Fruit fly (Drosophila melanogaster) whole organism, embryonic: Measurements from ENCODE around the gene CG43815.

Source experiments
- ATbp ChIP-seq: fragments of 200-800 bp; sonication (Bioruptor generic); optimal IDR thresholded peaks from 2 replicates; lab custom pipeline; 2017; ENCODE audit warnings: missing biosample characterization, mild to moderate bottlenecking, missing genetic modification characterization, missing genetic modification reagents
- Abd-B ChIP-seq: fragments of 200-800 bp; sonication (Bioruptor generic); optimal IDR thresholded peaks from 2 replicates; lab custom pipeline; 2018; ENCODE audit warnings: missing biosample characterization, mild to moderate bottlenecking, missing genetic modification characterization, moderate library complexity
- Adf1 ChIP-seq: fragments of 200-800 bp; sonication (Bioruptor generic); IDR thresholded peaks from 2 replicates; pipeline ENCODE4 v1.3.6; 2022; ENCODE audit warnings: missing biosample characterization, missing genetic modification characterization
- Asciz ChIP-seq: fragments of 200-800 bp; sonication (Bioruptor generic); optimal IDR thresholded peaks from 2 replicates; lab custom pipeline; 2017; ENCODE audit warnings: missing biosample characterization, mild to moderate bottlenecking, missing genetic modification characterization, missing genetic modification reagents
- CG10321 ChIP-seq: fragments of 200-800 bp; sonication (Bioruptor generic); IDR thresholded peaks from 2 replicates; pipeline ENCODE4 v1.3.6; 2022; ENCODE audit warnings: missing biosample characterization, missing genetic modification characterization
- CG11247 ChIP-seq: fragments of 200-800 bp; sonication (Bioruptor generic); IDR thresholded peaks from 2 replicates; pipeline ENCODE4 v1.3.6; 2022; ENCODE audit warnings: missing biosample characterization, missing genetic modification characterization
- CG11695 ChIP-seq: fragments of 200-800 bp; sonication (Bioruptor generic); IDR thresholded peaks from 3 replicates; pipeline ENCODE4 v1.3.6; 2022; ENCODE audit warnings: missing biosample characterization, missing genetic modification characterization
- CG13624 ChIP-seq: fragments of 200-800 bp; sonication (Bioruptor generic); optimal IDR thresholded peaks from 2 replicates; lab custom pipeline; 2016; ENCODE audit warnings: missing biosample characterization, missing genetic modification characterization
- CG16813 ChIP-seq: fragments of 200-800 bp; sonication (Bioruptor generic); IDR thresholded peaks from 3 replicates; pipeline ENCODE4 v1.3.6; 2022; ENCODE audit warnings: missing biosample characterization, missing genetic modification characterization; ENCODE audit not compliant: partially characterized antibody
- CG17359 ChIP-seq: fragments of 200-800 bp; sonication (Bioruptor generic); optimal IDR thresholded peaks from 3 replicates; lab custom pipeline; 2018; ENCODE audit warnings: missing biosample characterization, mild to moderate bottlenecking, missing genetic modification characterization, moderate library complexity
- CG32767 ChIP-seq: fragments of 200-800 bp; sonication (Bioruptor generic); IDR thresholded peaks from 2 replicates; pipeline ENCODE4 v1.3.6; 2022; ENCODE audit warnings: missing biosample characterization, missing genetic modification characterization
- CG34224 ChIP-seq: fragments of 200-800 bp; sonication (Bioruptor generic); IDR thresholded peaks from 3 replicates; pipeline ENCODE4 v1.3.6; 2022; ENCODE audit warnings: missing biosample characterization, missing genetic modification characterization; ENCODE audit not compliant: partially characterized antibody
- CG4328 ChIP-seq: fragments of 200-800 bp; sonication (Bioruptor generic); optimal IDR thresholded peaks from 3 replicates; lab custom pipeline; 2017; ENCODE audit warnings: missing biosample characterization, missing genetic modification reagents, missing genetic modification characterization
- CG4360 ChIP-seq: fragments of 200-800 bp; sonication (Bioruptor generic); IDR thresholded peaks from 2 replicates; pipeline ENCODE4 v1.3.6; 2022; ENCODE audit warnings: missing biosample characterization, missing genetic modification characterization
- CG4404 ChIP-seq: fragments of 200-800 bp; sonication (Bioruptor generic); IDR thresholded peaks from 2 replicates; pipeline ENCODE4 v1.3.6; 2022; ENCODE audit warnings: missing biosample characterization, missing genetic modification characterization
- CG4424 ChIP-seq: fragments of 200-800 bp; sonication (Bioruptor generic); optimal IDR thresholded peaks from 3 replicates; lab custom pipeline; 2016; ENCODE audit warnings: missing biosample characterization, missing genetic modification characterization
- CoRest ChIP-seq: fragments of 200-800 bp; sonication (Bioruptor generic); optimal IDR thresholded peaks from 3 replicates; lab custom pipeline; 2018; ENCODE audit warnings: missing biosample characterization, mild to moderate bottlenecking, missing genetic modification characterization, moderate library complexity
- Deaf1 ChIP-seq: fragments of 200-800 bp; optimal IDR thresholded peaks from 3 replicates; lab custom pipeline; 2019; ENCODE audit warnings: missing biosample characterization, mild to moderate bottlenecking, missing genetic modification characterization, moderate library complexity
- Dek ChIP-seq: fragments of 200-800 bp; sonication (Bioruptor generic); optimal IDR thresholded peaks from 3 replicates; lab custom pipeline; 2019; ENCODE audit warnings: missing biosample characterization, mild to moderate bottlenecking, missing genetic modification characterization, moderate library complexity
- Jarid2 ChIP-seq: fragments of 200-800 bp; sonication (Bioruptor generic); optimal IDR thresholded peaks from 3 replicates; lab custom pipeline; 2017; ENCODE audit warnings: mild to moderate bottlenecking, missing biosample characterization, missing genetic modification reagents, missing genetic modification characterization
- Kr ChIP-seq: fragments of 200-800 bp; sonication (Bioruptor generic); optimal IDR thresholded peaks from 2 replicates; lab custom pipeline; 2017; ENCODE audit warnings: missing biosample characterization, mild to moderate bottlenecking, missing genetic modification characterization
- MESR4 ChIP-seq: fragments of 200-800 bp; sonication (Bioruptor generic); optimal IDR thresholded peaks from 2 replicates; lab custom pipeline; 2018; ENCODE audit warnings: missing biosample characterization, mild to moderate bottlenecking, missing genetic modification characterization, moderate library complexity
- MTF-1 ChIP-seq: fragments of 200-800 bp; sonication (Bioruptor generic); optimal IDR thresholded peaks from 2 replicates; lab custom pipeline; 2018; ENCODE audit warnings: missing biosample characterization, mild to moderate bottlenecking, missing genetic modification characterization, borderline replicate concordance
- Nf-YB ChIP-seq: fragments of 200-800 bp; sonication (Bioruptor generic); optimal IDR thresholded peaks from 3 replicates; lab custom pipeline; 2019; ENCODE audit warnings: missing biosample characterization, mild to moderate bottlenecking, missing genetic modification characterization, moderate library complexity
- Oli ChIP-seq: fragments of 200-800 bp; sonication (Bioruptor generic); optimal IDR thresholded peaks from 2 replicates; lab custom pipeline; 2018; ENCODE audit warnings: missing biosample characterization, mild to moderate bottlenecking, missing genetic modification characterization, moderate library complexity
- Optix ChIP-seq: fragments of 200-800 bp; sonication (Bioruptor generic); IDR thresholded peaks from 3 replicates; pipeline ENCODE4 v1.3.6; 2022; ENCODE audit warnings: missing biosample characterization, missing genetic modification characterization
- Spps ChIP-seq: fragments of 200-800 bp; sonication (Bioruptor generic); optimal IDR thresholded peaks from 2 replicates; lab custom pipeline; 2018; ENCODE audit warnings: missing biosample characterization, mild to moderate bottlenecking, missing genetic modification characterization
- Trl ChIP-seq, 3 experiments: fragments of >200 bp in 2 of 3; fragments of 200-800 bp in 1 of 3; sonication (Bioruptor generic) in 1 of 3; optimal IDR thresholded peaks; 2 replicates in 1 of 3; 3 replicates in 2 of 3; lab custom pipeline; 2016 to 2017; ENCODE audit warnings: missing biosample characterization in 1 of 3, missing genetic modification characterization in 1 of 3
- abd-A ChIP-seq: fragments of 200-800 bp; sonication (Bioruptor generic); optimal IDR thresholded peaks from 3 replicates; lab custom pipeline; 2019; ENCODE audit warnings: missing biosample characterization, mild to moderate bottlenecking, missing genetic modification characterization, moderate library complexity
- bowl ChIP-seq: fragments of 200-800 bp; sonication (Bioruptor generic); IDR thresholded peaks from 2 replicates; pipeline ENCODE4 v1.3.6; 2022; ENCODE audit warnings: missing biosample characterization, missing genetic modification characterization
- cad ChIP-seq: fragments of >200 bp; optimal IDR thresholded peaks from 2 replicates; lab custom pipeline; 2017; ENCODE audit warnings: missing biosample characterization, missing genetic modification characterization
- chinmo ChIP-seq: fragments of 200-800 bp; sonication (Bioruptor generic); IDR thresholded peaks from 4 replicates; pipeline ENCODE4 v1.3.6; 2022; ENCODE audit warnings: missing biosample characterization, missing genetic modification characterization; ENCODE audit not compliant: partially characterized antibody
- corto ChIP-seq: fragments of 200-800 bp; sonication (Bioruptor generic); optimal IDR thresholded peaks from 2 replicates; lab custom pipeline; 2016; ENCODE audit warnings: missing biosample characterization, mild to moderate bottlenecking, missing genetic modification characterization, moderate library complexity
- emc ChIP-seq: fragments of 200-800 bp; sonication (Bioruptor generic); optimal IDR thresholded peaks from 2 replicates; lab custom pipeline; 2016; ENCODE audit warnings: missing biosample characterization, missing genetic modification characterization
- fd3F ChIP-seq: fragments of 200-800 bp; sonication (Bioruptor generic); optimal IDR thresholded peaks from 2 replicates; lab custom pipeline; 2018; ENCODE audit warnings: missing biosample characterization, mild to moderate bottlenecking, missing genetic modification characterization, moderate library complexity
- gcm2 ChIP-seq: fragments of 200-800 bp; sonication (Bioruptor generic); optimal IDR thresholded peaks from 2 replicates; lab custom pipeline; 2016; ENCODE audit warnings: missing biosample characterization, missing genetic modification characterization
- hkb ChIP-seq, 2 experiments: fragments of 200-800 bp in 1 of 2; fragments of >200 bp in 1 of 2; sonication (Bioruptor generic) in 1 of 2; IDR thresholded peaks in 1 of 2; optimal IDR thresholded peaks in 1 of 2; 2 replicates each; pipeline versions ENCODE4 v1.3.6 to Lab custom; 2017 to 2022; ENCODE audit warnings: missing biosample characterization in 1 of 2, missing genetic modification characterization in 1 of 2
- ken ChIP-seq: fragments of 200-800 bp; sonication (Bioruptor generic); IDR thresholded peaks from 3 replicates; pipeline ENCODE4 v1.3.6; 2022; ENCODE audit warnings: missing biosample characterization, missing genetic modification characterization
- lilli ChIP-seq: fragments of 200-800 bp; sonication (Bioruptor generic); optimal IDR thresholded peaks from 3 replicates; lab custom pipeline; 2016; ENCODE audit warnings: missing biosample characterization, missing genetic modification characterization
- mam ChIP-seq: fragments of 200-800 bp; sonication (Bioruptor generic); optimal IDR thresholded peaks from 3 replicates; lab custom pipeline; 2016; ENCODE audit warnings: missing biosample characterization, missing genetic modification characterization
- nerfin-2 ChIP-seq: fragments of 200-800 bp; sonication (Bioruptor generic); IDR thresholded peaks from 2 replicates; pipeline ENCODE4 v1.3.6; 2022; ENCODE audit warnings: missing biosample characterization, missing genetic modification characterization; ENCODE audit not compliant: partially characterized antibody
- oc ChIP-seq: fragments of 200-800 bp; sonication (Bioruptor generic); optimal IDR thresholded peaks from 2 replicates; lab custom pipeline; 2018; ENCODE audit warnings: missing biosample characterization, mild to moderate bottlenecking, missing genetic modification characterization, moderate library complexity
- sens ChIP-seq: fragments of 200-800 bp; sonication (Bioruptor generic); peaks from one replicate; lab custom pipeline; 2016; ENCODE audit warnings: missing biosample characterization, missing genetic modification characterization
- sob ChIP-seq: fragments of 200-800 bp; sonication (Bioruptor generic); IDR thresholded peaks from 2 replicates; pipeline ENCODE4 v1.3.6; 2022; ENCODE audit warnings: missing biosample characterization, missing genetic modification characterization
- sqz ChIP-seq: fragments of 200-800 bp; sonication (Bioruptor generic); optimal IDR thresholded peaks from 3 replicates; lab custom pipeline; 2018; ENCODE audit warnings: missing biosample characterization, mild to moderate bottlenecking, missing genetic modification characterization
- vvl ChIP-seq: fragments of 200-800 bp; sonication (Bioruptor generic); IDR thresholded peaks from 2 replicates; pipeline ENCODE4 v1.3.6; 2022; ENCODE audit warnings: missing biosample characterization, missing genetic modification characterization
- z ChIP-seq: fragments of 200-800 bp; sonication (Bioruptor generic); IDR thresholded peaks from 3 replicates; pipeline ENCODE4 v1.3.6; 2022; ENCODE audit warnings: missing biosample characterization, missing genetic modification characterization

The CG43815 gene

DNA sequence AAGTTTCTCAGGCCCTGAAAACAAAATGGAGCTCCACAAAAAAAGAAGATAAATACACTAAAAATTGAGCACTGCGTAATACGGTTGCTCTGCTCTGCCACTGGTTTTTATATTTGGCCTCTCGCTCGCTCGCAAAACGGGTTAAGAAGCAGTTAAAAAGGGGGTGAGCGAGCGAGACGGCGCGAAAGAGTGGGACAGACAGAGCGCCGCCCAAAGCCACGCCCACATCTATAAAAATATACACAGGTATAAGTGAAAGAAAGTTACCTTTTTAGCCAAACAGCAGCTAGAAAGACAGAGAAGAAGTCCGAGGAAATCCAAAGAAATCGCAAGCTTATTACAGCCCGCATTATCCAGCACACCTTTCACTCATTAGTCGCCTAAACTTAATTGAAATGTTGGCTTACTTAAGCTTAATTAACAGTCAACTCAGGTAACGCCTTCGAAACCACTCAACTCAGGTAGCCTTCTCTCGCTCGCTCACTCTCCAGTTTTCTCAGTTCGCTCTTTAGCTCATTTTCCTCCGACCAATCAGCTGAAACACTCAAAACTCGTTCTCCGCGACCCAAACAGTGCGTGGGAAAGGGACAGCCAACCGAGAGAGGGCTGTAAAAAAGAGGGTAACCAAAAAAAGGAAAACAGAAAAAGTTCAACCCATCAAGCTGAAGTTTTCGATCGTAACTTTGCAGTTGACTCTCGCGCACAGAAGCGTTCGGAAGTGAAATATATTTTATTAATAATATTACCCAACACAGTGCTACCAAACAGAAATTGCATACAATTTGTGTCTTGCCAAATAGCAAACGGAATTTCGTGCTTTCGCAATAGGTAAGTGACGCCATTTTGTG lies 37.2 kb upstream of the CG43815 start, which contains the start of gene drm:
Gene drm, plus strand, starts transcription at position 684 of the 848 bp plus-strand sequence.
- TF ChIP-seq CG4328 (GFP tag; lab: Kevin White, UChicago) (no peak), vvl (GFP tag; lab: Robert Waterston, UW) (peak; percentile 67), Nf-YB (GFP tag; lab: Kevin White, UChicago) (peak; percentile 96), Asciz (no peak), Dek (tag; lab: Kevin White, UChicago) (no peak), cad (peak; percentile 34), Trl (optimal IDR thresholded peaks at IDR 0.05; lab: Kevin White, UChicago) (peak; percentile 89 to 92), Trl (GFP tag; optimal IDR thresholded peaks at IDR 0.05; lab: Kevin White, UChicago) (no peak), sens (GFP tag; lab: Kevin White, UChicago) (peak; percentile 27), CoRest (tag; lab: Kevin White, UChicago) (peak; percentile 14), Deaf1 (tag; lab: Kevin White, UChicago) (peak; percentile 43), Jarid2 (GFP tag; lab: Kevin White, UChicago) (peak; percentile 53), hkb (optimal IDR thresholded peaks at IDR 0.05; lab: Kevin White, UChicago) (peak; percentile 6), hkb (GFP tag; IDR thresholded peaks at IDR 0.05; lab: Robert Waterston, UW) (no peak), Oli (tag; lab: Kevin White, UChicago) (no peak), Abd-B (GFP tag; lab: Kevin White, UChicago) (peak; percentile 23), ken (GFP tag; lab: Robert Waterston, UW) (no peak), sob (GFP tag; lab: Robert Waterston, UW) (peak; percentile 95), bowl (peak; percentile 89), ATbp (no peak), sqz (GFP tag; lab: Kevin White, UChicago) (peak; percentile 14), z (GFP tag; lab: Robert Waterston, UW) (peak; percentile 96), gcm2 (GFP tag; lab: Kevin White, UChicago) (no peak), CG11247 (GFP tag; lab: Robert Waterston, UW) (no peak), CG11695 (GFP tag; lab: Robert Waterston, UW) (no peak), mam (no peak), CG34224 (GFP tag; lab: Robert Waterston, UW) (0 out of 3 replicates have a peak, but pooled peaks have one; percentile 19), Spps (tag; lab: Kevin White, UChicago) (no peak), CG4404 (no peak), MESR4 (GFP tag; lab: Kevin White, UChicago) (no peak), abd-A (tag; lab: Kevin White, UChicago) (peak; percentile 38), CG13624 (peak; percentile 25), corto (GFP tag; lab: Kevin White, UChicago) (no peak), emc (GFP tag; lab: Kevin White, UChicago) (no peak), CG17359 (tag; lab: Kevin White, UChicago) (no peak), Kr (GFP tag; lab: Kevin White, UChicago) (peak; percentile 83), CG16813 (GFP tag; lab: Robert Waterston, UW) (0 out of 3 replicates have a peak, but pooled peaks have one; percentile 37), chinmo (GFP tag; lab: Robert Waterston, UW) (0 out of 4 replicates have a peak, but pooled peaks have one; percentile 65), CG4424 (GFP tag; lab: Kevin White, UChicago) (no peak), oc (peak; percentile 67), Adf1 (GFP tag; lab: Robert Waterston, UW) (peak; percentile 65), fd3F (no peak), lilli (GFP tag; lab: Kevin White, UChicago) (no peak), CG32767 (GFP tag; lab: Robert Waterston, UW) (0 out of 2 replicates have a peak, but pooled peaks have one; percentile 16), CG10321 (peak; percentile 97), CG4360 (peak; percentile 12; the same call in 1 of the 2 replicates), nerfin-2 (no peak), MTF-1 (GFP tag; lab: Kevin White, UChicago) (no peak), Optix (GFP tag; lab: Robert Waterston, UW) (no peak)
